Fruit fly (Drosophila melanogaster): Measurements from ENCODE around the gene CG11563.

Gene CG11563

dm6 chr3R:31712585-31712984, 24.2 kb upstream of the CG11563 start (continued):
- TF ChIP-seq CG6854 (GFP tag; optimal IDR thresholded peaks at IDR 0.05) (no peak), sc (optimal IDR thresholded peaks at IDR 0.05) (no peak), sc (GFP tag; optimal IDR thresholded peaks at IDR 0.05) (no peak), CG4424 (GFP tag; optimal IDR thresholded peaks at IDR 0.05) (peak; percentile 8), gfzf (GFP tag; optimal IDR thresholded peaks at IDR 0.05) (no peak), Dbx (GFP tag; IDR thresholded peaks at IDR 0.05) (no peak), zfh2 (GFP tag; optimal IDR thresholded peaks at IDR 0.05) (no peak), CG13624 (GFP tag; optimal IDR thresholded peaks at IDR 0.05) (no peak), CG10979 (tag; optimal IDR thresholded peaks at IDR 0.05) (peak; percentile 55), Opbp (GFP tag; IDR thresholded peaks at IDR 0.05; ENCODE audit: partially characterized antibody) (no peak), CG17612 (GFP tag; IDR thresholded peaks at IDR 0.05) (no peak), CG17912 (GFP tag; optimal IDR thresholded peaks at IDR 0.05) (no peak), sqz (GFP tag; optimal IDR thresholded peaks at IDR 0.05) (no peak), CG7987 (GFP tag; optimal IDR thresholded peaks at IDR 0.05) (no peak), Lpt (GFP tag; optimal IDR thresholded peaks at IDR 0.05) (no peak), Xrp1 (GFP tag; IDR thresholded peaks at IDR 0.05) (peak; percentile 54; the same call in 1 of the 2 replicates), zen (tag; optimal IDR thresholded peaks at IDR 0.05) (no peak), PHDP (tag; optimal IDR thresholded peaks at IDR 0.05) (peak; percentile 6), ase (GFP tag; IDR thresholded peaks at IDR 0.05) (no peak), twi (tag; optimal IDR thresholded peaks at IDR 0.05) (no peak), pnt (GFP tag; optimal IDR thresholded peaks at IDR 0.05) (no peak), yki (optimal IDR thresholded peaks at IDR 0.05) (no peak), toy (GFP tag; IDR thresholded peaks at IDR 0.05) (no peak), Drgx (GFP tag; IDR thresholded peaks at IDR 0.05) (peak; percentile 46), fd3F (GFP tag; optimal IDR thresholded peaks at IDR 0.05) (no peak), nau (GFP tag; optimal IDR thresholded peaks at IDR 0.05) (no peak), zen2 (GFP tag; IDR thresholded peaks at IDR 0.05; ENCODE audit: partially characterized antibody) (no peak), dati (GFP tag; IDR thresholded peaks at IDR 0.05) (no peak), CG6654 (GFP tag; optimal IDR thresholded peaks at IDR 0.05) (no peak), crp (GFP tag; optimal IDR thresholded peaks at IDR 0.05) (no peak), Bteb2 (GFP tag; optimal IDR thresholded peaks at IDR 0.05) (no peak), Dek (tag; optimal IDR thresholded peaks at IDR 0.05) (no peak), CG10462 (GFP tag; optimal IDR thresholded peaks at IDR 0.05) (no peak), stc (GFP tag; IDR thresholded peaks at IDR 0.05) (no peak), Ssrp (tag; optimal IDR thresholded peaks at IDR 0.05) (peak; percentile 13), fru (optimal IDR thresholded peaks at IDR 0.05) (no peak), ac (GFP tag; optimal IDR thresholded peaks at IDR 0.05) (no peak), CG13775 (GFP tag; optimal IDR thresholded peaks at IDR 0.05) (no peak), CG14965 (GFP tag; optimal IDR thresholded peaks at IDR 0.05; ENCODE audit: borderline replicate concordance) (no peak), CG14014 (GFP tag; IDR thresholded peaks at IDR 0.05) (no peak), Spps (tag; optimal IDR thresholded peaks at IDR 0.05) (no peak), CG9817 (tag; optimal IDR thresholded peaks at IDR 0.05) (no peak), Rx (GFP tag; IDR thresholded peaks at IDR 0.05) (no peak), tx (GFP tag; optimal IDR thresholded peaks at IDR 0.05) (no peak), ATbp (GFP tag; optimal IDR thresholded peaks at IDR 0.05) (peak; percentile 25), CG2120 (GFP tag; optimal IDR thresholded peaks at IDR 0.05) (no peak), salm (tag; optimal IDR thresholded peaks at IDR 0.05) (no peak), CG9876 (GFP tag; optimal IDR thresholded peaks at IDR 0.05) (no peak), CG31224 (GFP tag; IDR thresholded peaks at IDR 0.05) (no peak), nom (GFP tag; optimal IDR thresholded peaks at IDR 0.05) (no peak), Hmx (GFP tag; optimal IDR thresholded peaks at IDR 0.05) (no peak), btn (GFP tag; optimal IDR thresholded peaks at IDR 0.05) (no peak), BEAF-32 (GFP tag; optimal IDR thresholded peaks at IDR 0.05) (no peak)
